Fruit fly (Drosophila melanogaster): Measurements from ENCODE around the gene CG8997.

Gene CG8997

DNA sequence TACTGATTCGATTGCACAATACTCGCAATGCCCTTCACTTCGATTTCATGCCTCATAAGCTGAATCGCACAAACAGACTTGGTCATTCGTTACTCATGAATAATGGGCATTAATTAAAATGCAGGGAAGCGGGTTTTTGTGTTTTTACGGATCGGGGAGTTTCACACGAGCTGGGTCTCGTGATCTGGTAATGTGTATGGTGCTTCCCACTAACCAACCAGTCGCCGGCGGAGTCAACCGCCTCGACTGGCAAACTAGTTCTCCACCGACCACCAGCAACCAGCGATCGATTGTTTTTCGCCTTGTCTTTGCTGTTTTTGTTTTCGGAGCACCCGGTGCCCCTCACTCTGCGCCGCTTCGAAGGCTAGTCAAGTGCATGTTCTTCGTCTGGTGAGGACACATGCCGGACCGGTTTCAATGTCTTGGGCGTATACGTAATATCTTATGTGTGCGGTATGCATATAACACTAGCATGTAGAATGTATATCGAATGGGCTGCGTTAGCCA lies 40.5 kb downstream of the CG8997 start:
- TF ChIP-seq Lpt (GFP tag; optimal IDR thresholded peaks at IDR 0.05) (peak; percentile 7), topi (GFP tag; optimal IDR thresholded peaks at IDR 0.05) (no peak), Eip75B (GFP tag; optimal IDR thresholded peaks at IDR 0.05) (no peak), eg (GFP tag; IDR thresholded peaks at IDR 0.05) (peak; percentile 42; the same call in 1 of the 3 replicates), CG6808 (GFP tag; optimal IDR thresholded peaks at IDR 0.05) (peak; percentile 21), Eip78C (GFP tag) (peak; percentile 53), CG1621 (tag; optimal IDR thresholded peaks at IDR 0.05) (peak; percentile 71), svp (GFP tag) (peak; percentile 80), CG9139 (GFP tag; optimal IDR thresholded peaks at IDR 0.05) (peak; percentile 24), dsx (GFP tag; optimal IDR thresholded peaks at IDR 0.05; ENCODE audit: poor library complexity, severe bottlenecking) (peak; percentile 20), CG11294 (GFP tag; IDR thresholded peaks at IDR 0.05) (no peak), vri (GFP tag; optimal IDR thresholded peaks at IDR 0.05) (peak; percentile 6), lz (GFP tag; optimal IDR thresholded peaks at IDR 0.05) (no peak), esn (GFP tag; optimal IDR thresholded peaks at IDR 0.05) (peak; percentile 15), CG31627 (GFP tag; optimal IDR thresholded peaks at IDR 0.05) (no peak), achi (GFP tag; optimal IDR thresholded peaks at IDR 0.05) (peak; percentile 13), CG8632 (GFP tag; optimal IDR thresholded peaks at IDR 0.05) (no peak), CG16779 (tag; optimal IDR thresholded peaks at IDR 0.05) (no peak), CG10669 (GFP tag; optimal IDR thresholded peaks at IDR 0.05) (peak; percentile 13), ss (GFP tag; optimal IDR thresholded peaks at IDR 0.05) (peak; percentile 44 to 75)

DNA sequence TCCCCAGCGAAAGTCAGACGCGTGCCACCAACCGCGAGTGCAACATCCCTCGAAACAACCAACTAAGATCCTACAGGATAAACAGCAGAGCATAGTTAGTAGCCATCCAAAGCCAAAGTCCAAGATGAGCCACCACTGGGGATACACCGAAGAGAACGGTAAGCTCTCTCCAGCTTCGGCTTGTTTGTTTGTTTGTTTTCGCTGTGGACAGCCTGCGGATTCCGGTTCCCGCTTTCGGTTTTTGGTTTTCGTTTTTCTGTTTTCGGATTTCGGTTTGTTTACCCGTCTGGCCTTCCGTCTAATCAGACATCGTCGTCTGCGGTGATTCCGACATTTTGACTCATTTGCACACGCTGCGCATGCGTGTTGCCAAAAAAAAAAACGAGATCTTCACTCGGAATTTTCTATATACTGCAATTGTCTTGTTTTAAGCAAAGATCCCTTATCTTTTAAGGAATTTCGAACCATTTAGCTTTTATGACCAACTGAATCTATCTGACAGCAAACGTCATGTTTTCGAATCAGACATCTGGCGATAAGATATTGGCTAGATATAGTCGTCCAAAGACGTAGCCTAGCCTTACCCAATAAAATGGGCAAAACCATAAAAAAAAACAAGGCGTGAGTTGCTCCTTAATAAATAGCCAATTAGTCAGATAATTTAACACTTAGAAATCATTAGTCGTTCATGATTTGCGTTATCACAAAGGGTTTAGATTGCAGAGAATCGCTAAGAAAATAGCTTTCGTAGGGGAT lies 41.1 kb downstream of the CG8997 start:
- TF ChIP-seq Eip78C (GFP tag) = peak; percentile 53
- no peak for TF ChIP-seq Ets21C (GFP tag; optimal IDR thresholded peaks at IDR 0.05)
- TF ChIP-seq Ets96B (tag; optimal IDR thresholded peaks at IDR 0.05) = no peak
- TF ChIP-seq salr (GFP tag; optimal IDR thresholded peaks at IDR 0.05) = no peak
- TF ChIP-seq CG8119 (GFP tag; IDR thresholded peaks at IDR 0.05) = no peak
- TF ChIP-seq CG8632 (GFP tag; optimal IDR thresholded peaks at IDR 0.05) = no peak
- TF ChIP-seq CG7368 (GFP tag; optimal IDR thresholded peaks at IDR 0.05) = no peak
- no peak for TF ChIP-seq fd59A (GFP tag; optimal IDR thresholded peaks at IDR 0.05)
- no peak for TF ChIP-seq pdm3 (GFP tag; optimal IDR thresholded peaks at IDR 0.05)
- TF ChIP-seq CG11762 (GFP tag; optimal IDR thresholded peaks at IDR 0.05; ENCODE audit: insufficient read depth) = no peak
- TF ChIP-seq dsx (GFP tag; optimal IDR thresholded peaks at IDR 0.05; ENCODE audit: poor library complexity, severe bottlenecking) = no peak
- no peak for TF ChIP-seq CG8319 (GFP tag; optimal IDR thresholded peaks at IDR 0.05)
- TF ChIP-seq CG3032 (tag; optimal IDR thresholded peaks at IDR 0.05) = no peak
- TF ChIP-seq net (GFP tag; optimal IDR thresholded peaks at IDR 0.05) = peak; percentile 0
- TF ChIP-seq ss (GFP tag; optimal IDR thresholded peaks at IDR 0.05) = peak in 1 of 2 experiments; percentile 16
- no peak for TF ChIP-seq svp (GFP tag)
- TF ChIP-seq CG15336 (GFP tag; IDR thresholded peaks at IDR 0.05) = no peak
- TF ChIP-seq CG9139 (GFP tag; optimal IDR thresholded peaks at IDR 0.05) = no peak
- TF ChIP-seq CG11294 (GFP tag; IDR thresholded peaks at IDR 0.05) = no peak
- TF ChIP-seq achi (GFP tag; optimal IDR thresholded peaks at IDR 0.05) = no peak
- TF ChIP-seq fd85E (GFP tag; optimal IDR thresholded peaks at IDR 0.05) = no peak
- no peak for TF ChIP-seq acj6 (GFP tag; optimal IDR thresholded peaks at IDR 0.05)
- TF ChIP-seq CG10669 (GFP tag; optimal IDR thresholded peaks at IDR 0.05) = no peak
- TF ChIP-seq spab (GFP tag; optimal IDR thresholded peaks at IDR 0.05) = no peak
- no peak for TF ChIP-seq CG31627 (GFP tag; optimal IDR thresholded peaks at IDR 0.05)
- TF ChIP-seq CG1621 (tag; optimal IDR thresholded peaks at IDR 0.05) = no peak
- TF ChIP-seq Lpt (GFP tag; optimal IDR thresholded peaks at IDR 0.05) = no peak
- TF ChIP-seq CG3919 (GFP tag; optimal IDR thresholded peaks at IDR 0.05) = no peak
- TF ChIP-seq CG6163 (GFP tag; IDR thresholded peaks at IDR 0.05) = no peak
- TF ChIP-seq Hr38 (GFP tag; optimal IDR thresholded peaks at IDR 0.05) = no peak
- no peak for TF ChIP-seq CG11902 (GFP tag; optimal IDR thresholded peaks at IDR 0.05)
- TF ChIP-seq CG6854 (GFP tag; optimal IDR thresholded peaks at IDR 0.05) = peak; percentile 41
- peak; percentile 9; the same call in 1 of the 3 replicates for TF ChIP-seq eg (GFP tag; IDR thresholded peaks at IDR 0.05)
- TF ChIP-seq Met (GFP tag; optimal IDR thresholded peaks at IDR 0.05) = no peak
- no peak for TF ChIP-seq lz (GFP tag; optimal IDR thresholded peaks at IDR 0.05)
- no peak for TF ChIP-seq Smox (GFP tag; optimal IDR thresholded peaks at IDR 0.05)
- no peak for TF ChIP-seq Eip75B (GFP tag; optimal IDR thresholded peaks at IDR 0.05)
- TF ChIP-seq CG16779 (tag; optimal IDR thresholded peaks at IDR 0.05) = no peak
- TF ChIP-seq CG34406 (GFP tag; optimal IDR thresholded peaks at IDR 0.05) = no peak
- TF ChIP-seq topi (GFP tag; optimal IDR thresholded peaks at IDR 0.05) = no peak
- peak; percentile 28 for TF ChIP-seq fkh (GFP tag; optimal IDR thresholded peaks at IDR 0.05)
- peak; percentile 10 for TF ChIP-seq CG6808 (GFP tag; optimal IDR thresholded peaks at IDR 0.05)
- TF ChIP-seq Blimp-1 (GFP tag; optimal IDR thresholded peaks at IDR 0.05) = peak; percentile 28

Measured in whole organism, prepupa.